Worm (Caenorhabditis elegans) whole organism, late embryonic: ENCODE results near the gene W09G12.7.

ENCODE experiments used
- C08G9.2 ChIP-seq: sonication (generic microtip); optimal IDR thresholded peaks from 2 replicates; lab custom pipeline; 2016; ENCODE audit warnings: mild to moderate bottlenecking, missing genetic modification characterization, moderate library complexity, missing compliant biosample characterization
- K09A11.1 ChIP-seq: sonication (generic microtip); optimal IDR thresholded peaks from 2 replicates; lab custom pipeline; 2017; ENCODE audit warnings: antibody characterized with exemption, mild to moderate bottlenecking, missing genetic modification characterization, missing compliant biosample characterization; ENCODE audit not compliant: insufficient read depth
- T23F11.4 ChIP-seq: fragments of 200-800 bp; sonication (Bioruptor generic); optimal IDR thresholded peaks from 2 replicates; lab custom pipeline; 2018; ENCODE audit warnings: mild to moderate bottlenecking, missing genetic modification characterization, missing compliant biosample characterization
- ahr-1 ChIP-seq: sonication (generic microtip); optimal IDR thresholded peaks from 2 replicates; lab custom pipeline; 2016; ENCODE audit warnings: missing genetic modification characterization, missing compliant biosample characterization
- ceh-18 ChIP-seq: sonication (generic microtip); optimal IDR thresholded peaks from 2 replicates; lab custom pipeline; 2016; ENCODE audit warnings: missing genetic modification characterization, missing compliant biosample characterization
- ceh-22 ChIP-seq: sonication (generic microtip); optimal IDR thresholded peaks from 2 replicates; lab custom pipeline; 2017; ENCODE audit warnings: missing biosample characterization, missing genetic modification characterization
- ceh-34 ChIP-seq: sonication (generic microtip); optimal IDR thresholded peaks from 2 replicates; lab custom pipeline; 2016; ENCODE audit warnings: mild to moderate bottlenecking, missing genetic modification characterization, missing compliant biosample characterization
- ceh-9 ChIP-seq: sonication (generic microtip); optimal IDR thresholded peaks from 2 replicates; lab custom pipeline; 2016; ENCODE audit warnings: mild to moderate bottlenecking, missing genetic modification characterization, inconsistent platforms, missing compliant biosample characterization
- dve-1 ChIP-seq: sonication (generic microtip); optimal IDR thresholded peaks from 2 replicates; lab custom pipeline; 2017; ENCODE audit warnings: antibody characterized with exemption, mild to moderate bottlenecking, missing genetic modification characterization, missing compliant biosample characterization
- elt-2 ChIP-seq: sonication (generic microtip); optimal IDR thresholded peaks from 2 replicates; lab custom pipeline; 2016; ENCODE audit warnings: missing genetic modification reagents, missing genetic modification characterization, missing compliant biosample characterization
- elt-4 ChIP-seq: sonication (generic microtip); optimal IDR thresholded peaks from 2 replicates; lab custom pipeline; 2016; ENCODE audit warnings: missing genetic modification characterization, missing compliant biosample characterization
- fkh-10 ChIP-seq: fragments of 150-350 bp; optimal IDR thresholded peaks from 2 replicates; lab custom pipeline; 2014; ENCODE audit warnings: missing biosample characterization, missing genetic modification reagents, missing genetic modification characterization
- fkh-6 ChIP-seq: sonication (generic microtip); optimal IDR thresholded peaks from 2 replicates; lab custom pipeline; 2016; ENCODE audit warnings: missing genetic modification characterization, missing compliant biosample characterization
- hlh-30 ChIP-seq: sonication (generic microtip); optimal IDR thresholded peaks from 2 replicates; lab custom pipeline; 2017; ENCODE audit warnings: antibody characterized with exemption, missing genetic modification characterization, missing compliant biosample characterization; ENCODE audit not compliant: insufficient read depth
- hlh-6 ChIP-seq: sonication (generic microtip); optimal IDR thresholded peaks from 2 replicates; lab custom pipeline; 2016; ENCODE audit warnings: missing genotype, missing genetic modification characterization, missing compliant biosample characterization
- lin-11 ChIP-seq: fragments of 200-800 bp; sonication (Bioruptor generic); optimal IDR thresholded peaks from 2 replicates; lab custom pipeline; 2018; ENCODE audit warnings: mild to moderate bottlenecking, missing genetic modification characterization, missing compliant biosample characterization
- madf-2 ChIP-seq: sonication (generic microtip); optimal IDR thresholded peaks from 2 replicates; lab custom pipeline; 2017; ENCODE audit warnings: missing genetic modification characterization, missing compliant biosample characterization
- mec-3 ChIP-seq: sonication (generic microtip); optimal IDR thresholded peaks from 2 replicates; lab custom pipeline; 2016; ENCODE audit warnings: borderline replicate concordance, missing genetic modification characterization, missing compliant biosample characterization
- nfya-1 ChIP-seq: sonication (generic microtip); optimal IDR thresholded peaks from 2 replicates; lab custom pipeline; 2017; ENCODE audit warnings: missing genetic modification characterization, mild to moderate bottlenecking, missing compliant biosample characterization, antibody characterized with exemption, moderate library complexity
- nhr-11 ChIP-seq: fragments of 150-350 bp; optimal IDR thresholded peaks from 2 replicates; lab custom pipeline; 2014; ENCODE audit warnings: missing biosample characterization, missing genetic modification characterization
- odd-2 ChIP-seq: sonication (generic microtip); optimal IDR thresholded peaks from 2 replicates; lab custom pipeline; 2017; ENCODE audit warnings: antibody characterized with exemption, mild to moderate bottlenecking, missing genetic modification characterization, missing compliant biosample characterization
- pag-3 ChIP-seq: sonication (generic microtip); optimal IDR thresholded peaks from 2 replicates; lab custom pipeline; 2016; ENCODE audit warnings: missing compliant biosample characterization, missing genetic modification characterization, borderline replicate concordance
- pha-2 ChIP-seq: sonication (generic microtip); optimal IDR thresholded peaks from 2 replicates; lab custom pipeline; 2017; ENCODE audit warnings: mild to moderate bottlenecking, missing genetic modification characterization, missing compliant biosample characterization
- pqm-1 ChIP-seq: sonication (generic microtip); optimal IDR thresholded peaks from 2 replicates; lab custom pipeline; 2016; ENCODE audit warnings: missing genetic modification characterization, missing compliant biosample characterization
- pros-1 ChIP-seq: fragments of 150-350 bp; optimal IDR thresholded peaks from 2 replicates; lab custom pipeline; 2014; ENCODE audit warnings: missing biosample characterization, missing genetic modification reagents, missing genetic modification characterization
- ref-2 ChIP-seq: sonication (generic microtip); optimal IDR thresholded peaks from 2 replicates; lab custom pipeline; 2016; ENCODE audit warnings: missing genetic modification characterization, missing compliant biosample characterization
- rnt-1 ChIP-seq: sonication (generic microtip); optimal IDR thresholded peaks from 2 replicates; lab custom pipeline; 2016; ENCODE audit warnings: missing genetic modification characterization, missing compliant biosample characterization
- sox-4 ChIP-seq: sonication (generic microtip); optimal IDR thresholded peaks from 2 replicates; lab custom pipeline; 2017; ENCODE audit warnings: mild to moderate bottlenecking, missing genetic modification characterization, inconsistent platforms, missing compliant biosample characterization
- syd-9 ChIP-seq: sonication (generic microtip); optimal IDR thresholded peaks from 2 replicates; lab custom pipeline; 2016; ENCODE audit warnings: mild to moderate bottlenecking, missing genetic modification characterization, moderate library complexity, missing compliant biosample characterization
- tbx-7 ChIP-seq: sonication (generic microtip); optimal IDR thresholded peaks from 2 replicates; lab custom pipeline; 2016; ENCODE audit warnings: missing genotype, missing genetic modification characterization, missing compliant biosample characterization
- ttx-3 ChIP-seq: sonication (generic microtip); optimal IDR thresholded peaks from 2 replicates; lab custom pipeline; 2016; ENCODE audit warnings: missing genetic modification reagents, missing genetic modification characterization, missing compliant biosample characterization
- unc-42 ChIP-seq: sonication (generic microtip); optimal IDR thresholded peaks from 2 replicates; lab custom pipeline; 2016; ENCODE audit warnings: missing genotype, missing genetic modification characterization, missing compliant biosample characterization

W09G12.7 gene

ce11 chrIV:1224781-1225180 is 4.1 kb upstream of the W09G12.7 start:
- TF ChIP-seq lin-11 (tag; lab: Kevin White, UChicago) (no peak), ahr-1 (tag; lab: Kevin White, UChicago) (no peak), mec-3 (no peak), nhr-11 (no peak), ceh-22 (tag; lab: Kevin White, UChicago) (no peak), fkh-6 (no peak), ttx-3 (tag; lab: Kevin White, UChicago) (no peak), ceh-18 (no peak), tbx-7 (no peak), hlh-30 (tag; lab: Kevin White, UChicago) (no peak), pha-2 (tag; lab: Kevin White, UChicago) (no peak), K09A11.1 (tag; lab: Kevin White, UChicago) (no peak), odd-2 (tag; lab: Kevin White, UChicago) (no peak)

- no peak for TF ChIP-seq ttx-3 (tag; lab: Kevin White, UChicago)
- no peak for TF ChIP-seq rnt-1
- TF ChIP-seq C08G9.2 (tag; lab: Kevin White, UChicago): no peak
Measured at ce11 chrIV:1225596-1226232, 3.2 kb upstream of the W09G12.7 start, which contains the start of gene W09G12.8. W09G12.8 (plus strand) TSS chrIV:1226182.

ce11 chrIV:1231589-1231988 is 2.7 kb downstream of the W09G12.7 start, which contains the start of gene W09G12.6:
W09G12.6 (plus strand) TSS chrIV:1231889.
- TF ChIP-seq sox-4: no peak
- no peak for TF ChIP-seq ref-2 (tag; lab: Kevin White, UChicago)
- no peak for TF ChIP-seq T23F11.4 (GFP tag; lab: Kevin White, UChicago)
- no peak for TF ChIP-seq ahr-1 (tag; lab: Kevin White, UChicago)
- TF ChIP-seq pag-3 (tag; lab: Kevin White, UChicago): no peak
- TF ChIP-seq madf-2: no peak
- TF ChIP-seq pqm-1: no peak
- no peak for TF ChIP-seq odd-2 (tag; lab: Kevin White, UChicago)
- TF ChIP-seq C08G9.2 (tag; lab: Kevin White, UChicago): no peak

ce11 chrIV:1232419-1233145 is 3.7 kb downstream of the W09G12.7 start:
- no peak for TF ChIP-seq pag-3 (tag; lab: Kevin White, UChicago)
- TF ChIP-seq hlh-6 (tag; lab: Kevin White, UChicago): no peak
- no peak for TF ChIP-seq syd-9 (tag; lab: Kevin White, UChicago)
- no peak for TF ChIP-seq fkh-10 (GFP tag; lab: Kevin White, UChicago)
- TF ChIP-seq elt-2 (tag; lab: Kevin White, UChicago): no peak
- no peak for TF ChIP-seq ceh-34
- no peak for TF ChIP-seq ttx-3 (tag; lab: Kevin White, UChicago)
- no peak for TF ChIP-seq nhr-11
- TF ChIP-seq unc-42 (tag; lab: Kevin White, UChicago): no peak
- TF ChIP-seq elt-4 (tag; lab: Kevin White, UChicago): no peak
- no peak for TF ChIP-seq ceh-18
- no peak for TF ChIP-seq pqm-1
- TF ChIP-seq ceh-22 (tag; lab: Kevin White, UChicago): no peak
- no peak for TF ChIP-seq pros-1

ce11 chrIV:1234780-1235179 is 5.9 kb downstream of the W09G12.7 start:
- no peak for TF ChIP-seq nfya-1 (tag; lab: Kevin White, UChicago)
- TF ChIP-seq nhr-11: no peak
- TF ChIP-seq ceh-9: no peak
- no peak for TF ChIP-seq pag-3 (tag; lab: Kevin White, UChicago)
- no peak for TF ChIP-seq lin-11 (tag; lab: Kevin White, UChicago)
- TF ChIP-seq dve-1 (tag; lab: Kevin White, UChicago): no peak
- no peak for TF ChIP-seq ceh-22 (tag; lab: Kevin White, UChicago)
